Worm (Caenorhabditis elegans) whole organism, L2 larva: ENCODE data around the gene irld-23.

Experiments used
- ama-1 ChIP-seq: fragments of 150-350 bp; optimal IDR thresholded peaks from 2 replicates; lab custom pipeline; 2018; ENCODE audit warnings: inconsistent platforms
- lin-11 ChIP-seq: fragments of 150-350 bp; sonication (generic microtip); optimal IDR thresholded peaks from 2 replicates; lab custom pipeline; 2014; ENCODE audit warnings: missing biosample characterization, missing genetic modification characterization, inconsistent platforms, mixed read lengths
- nhr-11 ChIP-seq: fragments of 150-350 bp; optimal IDR thresholded peaks from 2 replicates; lab custom pipeline; 2014; ENCODE audit warnings: missing biosample characterization, missing genetic modification characterization
- nhr-25 ChIP-seq: fragments of 150-350 bp; sonication (generic microtip); optimal IDR thresholded peaks from 3 replicates; lab custom pipeline; 2014; ENCODE audit warnings: missing biosample characterization, missing genetic modification characterization
- sma-9 ChIP-seq, 2 experiments: fragments of 150-350 bp in 1 of 2; sonication (generic microtip) in 1 of 2; optimal IDR thresholded peaks; 2 replicates each; lab custom pipeline; 2014 to 2016; ENCODE audit warnings: missing genetic modification characterization in 2 of 2, mild to moderate bottlenecking in 1 of 2, missing biosample characterization in 1 of 2, missing compliant biosample characterization in 1 of 2, missing genetic modification reagents in 1 of 2, moderate library complexity in 1 of 2
- ztf-4 ChIP-seq: fragments of 150-350 bp; optimal IDR thresholded peaks from 2 replicates; lab custom pipeline; 2014; ENCODE audit warnings: missing biosample characterization, missing genetic modification characterization

ce11 chrX:17062165-17062564, 18.3 kb downstream of the irld-23 start:
- TF ChIP-seq ztf-4 (no peak), sma-9 (GFP tag; optimal IDR thresholded peaks at IDR 0.05; lab: Kevin White, UChicago) (peak; percentile 57), sma-9 (tag; optimal IDR thresholded peaks at IDR 0.05; lab: Kevin White, UChicago) (no peak), ama-1 (lab: Kevin White, UChicago) (peak; percentile 6), nhr-25 (tag; lab: Kevin White, UChicago) (no peak), lin-11 (tag; lab: Kevin White, UChicago) (no peak), nhr-11 (no peak)
